Worm (Caenorhabditis elegans): ENCODE data around the gene F09E5.12.
A peak's percentile ranks its signal among the peaks of the same experiment; 100 is the strongest.
"Not testable (repeated sequence)": the region's sequence is repeated elsewhere in the genome, so short reads cannot be mapped to it uniquely, and the experiment has no call there.

Gene F09E5.12

ce11 chrII:5350357-5350756, 20.2 kb downstream of the F09E5.12 start, which contains the start of gene F09E5.8:
TSS of gene F09E5.8 (plus strand) at chrII:5350669.
- TF ChIP-seq gmeb-1, egl-27, lin-11 (tag; optimal IDR thresholded peaks at IDR 0.05): not testable (repeated sequence)

- peak; percentile 27 for TF ChIP-seq mab-5 (tag; optimal IDR thresholded peaks at IDR 0.05)
- peak; percentile 55 for TF ChIP-seq sma-3 (GFP tag; optimal IDR thresholded peaks at IDR 0.05)
- TF ChIP-seq gmeb-1 (tag; optimal IDR thresholded peaks at IDR 0.05): peak; percentile 94
- TF ChIP-seq nhr-129 (tag; optimal IDR thresholded peaks at IDR 0.05): peak; percentile 69
- peak; percentile 65 for TF ChIP-seq unc-55 (GFP tag; optimal IDR thresholded peaks at IDR 0.05)
- TF ChIP-seq sma-9 (GFP tag; optimal IDR thresholded peaks at IDR 0.05): peak; percentile 46
- not testable (repeated sequence) for TF ChIP-seq sma-9 (tag; optimal IDR thresholded peaks at IDR 0.05)
- TF ChIP-seq nhr-25 (tag; optimal IDR thresholded peaks at IDR 0.05): peak; percentile 31
- peak; percentile 37 for TF ChIP-seq nhr-21 (tag; optimal IDR thresholded peaks at IDR 0.05)
- peak; percentile 54 for TF ChIP-seq F13H6.1 (tag; optimal IDR thresholded peaks at IDR 0.05)
- peak; percentile 23 for TF ChIP-seq snpc-4 (tag; optimal IDR thresholded peaks at IDR 0.05)
- TF ChIP-seq C34F6.9 (tag; optimal IDR thresholded peaks at IDR 0.05): peak; percentile 64
- peak; percentile 82 for TF ChIP-seq lin-13 (GFP tag; optimal IDR thresholded peaks at IDR 0.05)
- TF ChIP-seq lsy-2 (tag; optimal IDR thresholded peaks at IDR 0.05): peak; percentile 53 to 77
- peak; percentile 50 for TF ChIP-seq crh-2 (tag; optimal IDR thresholded peaks at IDR 0.05)
Observed at ce11 chrII:5346350-5346749, 24.2 kb downstream of the F09E5.12 start.

- TF ChIP-seq mbf-1 (tag; optimal IDR thresholded peaks at IDR 0.05): no peak
- TF ChIP-seq lin-39 (tag; optimal IDR thresholded peaks at IDR 0.05): no peak
- no peak for TF ChIP-seq fos-1 (tag; optimal IDR thresholded peaks at IDR 0.05)
- no peak for TF ChIP-seq nhr-129 (tag; optimal IDR thresholded peaks at IDR 0.05)
- no peak for TF ChIP-seq alr-1 (tag; optimal IDR thresholded peaks at IDR 0.05)
- no peak for TF ChIP-seq mdl-1 (tag; optimal IDR thresholded peaks at IDR 0.05)
- TF ChIP-seq sma-3 (GFP tag; optimal IDR thresholded peaks at IDR 0.05): no peak
- no peak for TF ChIP-seq Y55F3AM.14 (GFP tag; optimal IDR thresholded peaks at IDR 0.05)
- TF ChIP-seq blmp-1 (tag; optimal IDR thresholded peaks at IDR 0.05; ENCODE audit: insufficient read depth): no peak
Observed at ce11 chrII:5344775-5345174, 25.8 kb downstream of the F09E5.12 start, which contains the start of gene F09E5.14. TSS of gene F09E5.14 (minus strand) at chrII:5344875.

ce11 chrII:5342412-5342811, 28.1 kb downstream of the F09E5.12 start:
- TF ChIP-seq nhr-21 (tag; optimal IDR thresholded peaks at IDR 0.05) (no peak), sma-9 (GFP tag; optimal IDR thresholded peaks at IDR 0.05) (peak; percentile 22), sma-9 (tag; optimal IDR thresholded peaks at IDR 0.05) (no peak), C34F6.9 (tag; optimal IDR thresholded peaks at IDR 0.05) (peak; percentile 6), nhr-10 (tag; optimal IDR thresholded peaks at IDR 0.05) (no peak), lin-13 (GFP tag; optimal IDR thresholded peaks at IDR 0.05) (no peak), ceh-82 (tag; optimal IDR thresholded peaks at IDR 0.05) (no peak), sma-3 (GFP tag; optimal IDR thresholded peaks at IDR 0.05) (peak; percentile 11)

- TF ChIP-seq lsy-2 (tag; optimal IDR thresholded peaks at IDR 0.05) (no peak), nhr-21 (tag; optimal IDR thresholded peaks at IDR 0.05) (peak; percentile 3), fos-1 (tag; optimal IDR thresholded peaks at IDR 0.05) (no peak), skn-1 (tag; optimal IDR thresholded peaks at IDR 0.05) (no peak), sma-9 (GFP tag; optimal IDR thresholded peaks at IDR 0.05) (peak; percentile 5), sma-9 (tag; optimal IDR thresholded peaks at IDR 0.05) (no peak), unc-55 (GFP tag; optimal IDR thresholded peaks at IDR 0.05) (no peak)
Observed at ce11 chrII:5341573-5341972, 29.0 kb downstream of the F09E5.12 start.

ce11 chrII:5340672-5341568, 29.6 kb downstream of the F09E5.12 start:
- TF ChIP-seq nhr-25 (tag; optimal IDR thresholded peaks at IDR 0.05): no peak
- peak; percentile 5 for TF ChIP-seq dmd-4 (tag; optimal IDR thresholded peaks at IDR 0.05)
- peak; percentile 22 for TF ChIP-seq ztf-4 (tag; optimal IDR thresholded peaks at IDR 0.05)
- TF ChIP-seq C34F6.9 (tag; optimal IDR thresholded peaks at IDR 0.05): no peak
- TF ChIP-seq nhr-6 (tag; optimal IDR thresholded peaks at IDR 0.05): no peak
- TF ChIP-seq unc-55 (GFP tag; optimal IDR thresholded peaks at IDR 0.05): peak; percentile 40

Data from whole organism, L2 larva.